Worm (Caenorhabditis elegans): Measurements from ENCODE around the gene psr-1.

Gene psr-1

ce11 chrIV:4639352-4639751 lies 13.7 kb upstream of the psr-1 start:
- TF ChIP-seq unc-120 (tag; optimal IDR thresholded peaks at IDR 0.05; ENCODE audit: poor library complexity, severe bottlenecking), result peak; percentile 74
- TF ChIP-seq nhr-2 (tag; optimal IDR thresholded peaks at IDR 0.05), result no peak
- no peak for TF ChIP-seq elt-1 (tag; optimal IDR thresholded peaks at IDR 0.05; ENCODE audit: borderline replicate concordance, insufficient read depth)
- TF ChIP-seq ceh-83 (GFP tag; optimal IDR thresholded peaks at IDR 0.05), result no peak
- peak; percentile 18 for TF ChIP-seq unc-62 (GFP tag; optimal IDR thresholded peaks at IDR 0.05)
- TF ChIP-seq hlh-1 (tag; optimal IDR thresholded peaks at IDR 0.05), result peak; percentile 62

- TF ChIP-seq zip-8 (tag; optimal IDR thresholded peaks at IDR 0.05) (no peak), nhr-76 (tag; optimal IDR thresholded peaks at IDR 0.05) (no peak)
Measured at ce11 chrIV:4640941-4641340, 12.1 kb upstream of the psr-1 start.

DNA sequence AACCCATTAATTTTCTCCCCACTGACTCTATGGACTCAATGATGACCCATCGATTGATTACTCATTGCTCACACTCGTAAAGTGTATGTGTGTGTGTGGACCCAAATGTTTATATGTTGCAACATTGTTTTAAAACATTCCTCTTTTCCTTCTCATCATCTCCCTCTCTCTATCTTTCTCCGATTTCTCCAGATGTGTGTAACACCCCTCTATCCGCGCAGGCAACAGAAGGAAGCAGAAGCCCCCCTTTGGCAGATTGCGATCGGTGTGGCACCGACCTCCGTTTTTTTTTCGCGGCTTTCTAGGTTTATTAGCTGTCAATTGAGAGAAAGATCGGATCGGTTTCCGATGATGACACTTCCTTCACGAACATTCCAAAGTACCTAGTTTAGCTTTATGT lies 9.5 kb upstream of the psr-1 start:
- TF ChIP-seq ham-2 (GFP tag; optimal IDR thresholded peaks at IDR 0.05), result peak; percentile 47
- no peak for TF ChIP-seq nhr-28 (tag; optimal IDR thresholded peaks at IDR 0.05)
- peak; percentile 67 for TF ChIP-seq unc-120 (tag; optimal IDR thresholded peaks at IDR 0.05; ENCODE audit: poor library complexity, severe bottlenecking)

- TF ChIP-seq elt-3 (tag; optimal IDR thresholded peaks at IDR 0.05) (no peak), hlh-1 (tag; optimal IDR thresholded peaks at IDR 0.05) (peak; percentile 52), ceh-83 (GFP tag; optimal IDR thresholded peaks at IDR 0.05) (no peak)
Measured at ce11 chrIV:4645243-4645642, 7.8 kb upstream of the psr-1 start.

DNA sequence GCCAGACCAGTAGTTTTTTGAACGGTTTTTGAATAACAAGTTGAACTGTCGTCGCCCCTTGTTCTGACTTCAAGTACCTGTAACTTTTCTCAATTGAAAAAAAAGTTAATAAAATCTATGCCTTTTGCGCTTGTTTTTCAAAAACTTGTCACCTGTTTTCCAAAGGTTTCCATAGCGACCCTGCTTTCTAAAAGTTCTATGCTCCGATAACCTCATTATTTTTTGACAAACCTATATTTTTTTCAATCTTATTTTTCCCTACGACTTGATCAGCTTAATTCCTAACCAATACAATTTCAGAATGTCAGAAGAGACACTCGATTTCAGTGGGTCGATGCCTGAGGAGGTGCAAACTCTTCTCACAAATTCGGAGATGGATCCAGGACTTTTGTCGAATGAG lies 5.7 kb upstream of the psr-1 start, which contains the start of gene F29B9.8:
Gene F29B9.8, plus strand, starts transcription at position 301 of the 400 bp plus-strand sequence.
- TF ChIP-seq mab-5 (tag; optimal IDR thresholded peaks at IDR 0.05), result no peak
- TF ChIP-seq lsy-2 (tag; optimal IDR thresholded peaks at IDR 0.05), result no peak
- no peak for TF ChIP-seq lin-13 (tag; optimal IDR thresholded peaks at IDR 0.05)
- TF ChIP-seq elt-3 (tag; optimal IDR thresholded peaks at IDR 0.05), result no peak
- TF ChIP-seq nhr-2 (tag; optimal IDR thresholded peaks at IDR 0.05), result no peak
- no peak for TF ChIP-seq sem-2 (GFP tag; optimal IDR thresholded peaks at IDR 0.05)
- no peak for TF ChIP-seq flh-1 (GFP tag; optimal IDR thresholded peaks at IDR 0.05)
- TF ChIP-seq mls-2 (tag; optimal IDR thresholded peaks at IDR 0.05), result no peak

- no peak for TF ChIP-seq ceh-43 (GFP tag; optimal IDR thresholded peaks at IDR 0.05)
- TF ChIP-seq mls-2 (tag; optimal IDR thresholded peaks at IDR 0.05), result no peak
- TF ChIP-seq blmp-1 (tag; optimal IDR thresholded peaks at IDR 0.05), result no peak
- TF ChIP-seq drap-1 (GFP tag; optimal IDR thresholded peaks at IDR 0.05), result no peak
- TF ChIP-seq nhr-28 (tag; optimal IDR thresholded peaks at IDR 0.05), result no peak
- no peak for TF ChIP-seq elt-3 (tag; optimal IDR thresholded peaks at IDR 0.05)
Measured at ce11 chrIV:4649460-4649859, 3.6 kb upstream of the psr-1 start, which contains the start of gene F29B9.7. Gene F29B9.7, plus strand, starts transcription at chrIV:4649760.

DNA sequence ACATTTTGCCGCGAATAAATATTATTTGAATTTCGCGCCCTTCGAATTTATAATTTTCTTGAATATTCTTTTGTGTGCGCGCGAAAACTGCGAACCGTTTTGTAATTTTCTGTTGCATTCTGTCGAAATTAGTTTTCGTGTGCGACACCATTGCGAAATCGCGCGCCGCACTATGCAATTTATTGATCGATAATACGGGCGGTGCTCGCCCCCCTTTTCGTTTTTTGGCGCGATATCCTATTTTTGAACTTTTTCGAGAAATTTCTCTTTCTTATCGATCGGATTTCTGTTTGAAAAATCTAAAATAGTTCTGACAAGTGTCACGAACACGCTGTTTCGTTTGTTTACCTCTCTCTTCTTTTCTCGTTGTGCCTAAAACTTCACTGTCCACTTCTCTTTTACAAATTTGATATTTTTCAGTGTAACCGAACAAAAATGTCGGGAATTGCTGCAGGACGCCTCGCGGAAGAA lies 2.4 kb upstream of the psr-1 start, which contains the start of gene ubc-9:
Gene ubc-9, plus strand, starts transcription at position 421 of the 471 bp plus-strand sequence.
- TF ChIP-seq sptf-1 (tag; optimal IDR thresholded peaks at IDR 0.05) (peak; percentile 27), lsy-2 (tag; optimal IDR thresholded peaks at IDR 0.05) (peak; percentile 57), mep-1 (tag; optimal IDR thresholded peaks at IDR 0.05) (peak; percentile 78), drap-1 (GFP tag; optimal IDR thresholded peaks at IDR 0.05) (no peak), nhr-237 (tag; optimal IDR thresholded peaks at IDR 0.05) (peak; percentile 40), tbx-8 (GFP tag; optimal IDR thresholded peaks at IDR 0.05) (no peak), elt-1 (tag; optimal IDR thresholded peaks at IDR 0.05; ENCODE audit: borderline replicate concordance, insufficient read depth) (no peak), mls-2 (tag; optimal IDR thresholded peaks at IDR 0.05) (peak; percentile 60), nhr-76 (tag; optimal IDR thresholded peaks at IDR 0.05) (no peak), pha-4 (tag; optimal IDR thresholded peaks at IDR 0.05) (peak; percentile 48), mab-5 (tag; optimal IDR thresholded peaks at IDR 0.05) (no peak), snpc-4 (tag; optimal IDR thresholded peaks at IDR 0.05) (no peak), ceh-43 (GFP tag; optimal IDR thresholded peaks at IDR 0.05) (peak; percentile 9), unc-62 (GFP tag; optimal IDR thresholded peaks at IDR 0.05) (no peak), ham-2 (GFP tag; optimal IDR thresholded peaks at IDR 0.05) (no peak), hlh-1 (tag; optimal IDR thresholded peaks at IDR 0.05) (no peak), unc-39 (tag; optimal IDR thresholded peaks at IDR 0.05) (no peak), nhr-28 (tag; optimal IDR thresholded peaks at IDR 0.05) (no peak), ceh-39 (tag; optimal IDR thresholded peaks at IDR 0.05) (peak; percentile 94), nhr-2 (tag; optimal IDR thresholded peaks at IDR 0.05) (no peak), lin-13 (tag; optimal IDR thresholded peaks at IDR 0.05) (peak; percentile 34), lin-32 (GFP tag; optimal IDR thresholded peaks at IDR 0.05) (no peak), cnd-1 (tag; optimal IDR thresholded peaks at IDR 0.05) (peak; percentile 38), unc-120 (tag; optimal IDR thresholded peaks at IDR 0.05; ENCODE audit: poor library complexity, severe bottlenecking) (peak; percentile 33), ces-1 (GFP tag; optimal IDR thresholded peaks at IDR 0.05) (peak; percentile 65), elt-3 (tag; optimal IDR thresholded peaks at IDR 0.05) (no peak)

Data from whole organism, mixed stage, embryonic.